Worm (Caenorhabditis elegans) whole organism, young adult: ENCODE measurements around the gene atf-4.

Source experiments
- B0035.1 ChIP-seq: sonication (generic microtip); optimal IDR thresholded peaks from 2 replicates; lab custom pipeline; 2016; ENCODE audit warnings: missing genetic modification characterization, mild to moderate bottlenecking, missing compliant biosample characterization, missing genotype, missing genetic modification reagents
- B0336.3 ChIP-seq: fragments of 200-800 bp; sonication (Bioruptor generic); IDR thresholded peaks from 2 replicates; pipeline ENCODE4 v1.3.6; 2022; ENCODE audit warnings: missing genetic modification characterization, missing compliant biosample characterization
- F10E7.11 ChIP-seq: sonication (generic microtip); optimal IDR thresholded peaks from 2 replicates; lab custom pipeline; 2017; ENCODE audit warnings: mild to moderate bottlenecking, missing genetic modification characterization, moderate library complexity, missing compliant biosample characterization
- F22D6.2 ChIP-seq: sonication (generic microtip); optimal IDR thresholded peaks from 2 replicates; lab custom pipeline; 2016; ENCODE audit warnings: mild to moderate bottlenecking, missing genetic modification characterization, missing compliant biosample characterization
- F57A8.1 ChIP-seq: fragments of 200-800 bp; sonication (Bioruptor generic); optimal IDR thresholded peaks from 2 replicates; lab custom pipeline; 2018; ENCODE audit warnings: mild to moderate bottlenecking, missing genetic modification characterization, moderate library complexity, missing compliant biosample characterization
- K11D2.4 ChIP-seq: fragments of 200-800 bp; sonication (Bioruptor generic); IDR thresholded peaks from 2 replicates; pipeline ENCODE4 v1.3.6; 2022; ENCODE audit warnings: missing genetic modification reagents, missing genetic modification characterization, missing compliant biosample characterization
- Y79H2A.3 ChIP-seq: fragments of 200-800 bp; sonication (Bioruptor generic); conservative IDR thresholded peaks from 2 replicates; pipeline ENCODE4 v1.3.6; 2022; ENCODE audit warnings: missing genetic modification reagents, missing genetic modification characterization, missing compliant biosample characterization
- Y95B8A.8 ChIP-seq: fragments of 200-800 bp; sonication (Bioruptor generic); IDR thresholded peaks from 2 replicates; pipeline ENCODE4 v1.3.6; 2022; ENCODE audit warnings: missing genetic modification reagents, missing genetic modification characterization, missing compliant biosample characterization
- atf-7 ChIP-seq: sonication (generic microtip); optimal IDR thresholded peaks from 2 replicates; lab custom pipeline; 2017; ENCODE audit warnings: mild to moderate bottlenecking, missing genetic modification characterization, missing compliant biosample characterization
- athp-1 ChIP-seq: sonication (generic microtip); optimal IDR thresholded peaks from 2 replicates; lab custom pipeline; 2017; ENCODE audit warnings: mild to moderate bottlenecking, missing genetic modification characterization, missing compliant biosample characterization
- attf-6 ChIP-seq: fragments of 200-800 bp; sonication (Bioruptor generic); IDR thresholded peaks from 2 replicates; pipeline ENCODE4 v1.3.6; 2022; ENCODE audit warnings: missing genetic modification reagents, missing genetic modification characterization, missing compliant biosample characterization
- chd-7 ChIP-seq: sonication (generic microtip); optimal IDR thresholded peaks from 2 replicates; lab custom pipeline; 2016; ENCODE audit warnings: mild to moderate bottlenecking, missing genetic modification characterization, moderate library complexity, missing compliant biosample characterization
- dox-1 ChIP-seq: fragments of 200-800 bp; sonication (Bioruptor generic); IDR thresholded peaks from 2 replicates; pipeline ENCODE4 v1.3.6; 2022; ENCODE audit warnings: missing genetic modification reagents, missing genetic modification characterization, missing compliant biosample characterization
- dpl-1 ChIP-seq: fragments of 150-350 bp; optimal IDR thresholded peaks from 2 replicates; lab custom pipeline; 2014; ENCODE audit warnings: missing biosample characterization, missing genetic modification reagents, missing genetic modification characterization
- efl-1 ChIP-seq: fragments of 150-350 bp; optimal IDR thresholded peaks from 2 replicates; lab custom pipeline; 2014; ENCODE audit warnings: missing biosample characterization, missing genetic modification reagents, missing genetic modification characterization
- egl-44 ChIP-seq: fragments of 200-800 bp; sonication (Bioruptor generic); IDR thresholded peaks from 2 replicates; pipeline ENCODE4 v1.3.6; 2022; ENCODE audit warnings: missing genetic modification reagents, missing genetic modification characterization, missing compliant biosample characterization
- ets-4 ChIP-seq: fragments of 200-800 bp; sonication (Bioruptor generic); optimal IDR thresholded peaks from 2 replicates; lab custom pipeline; 2018; ENCODE audit warnings: mild to moderate bottlenecking, missing genetic modification characterization, missing compliant biosample characterization
- hlh-12 ChIP-seq: sonication (generic microtip); optimal IDR thresholded peaks from 2 replicates; lab custom pipeline; 2016; ENCODE audit warnings: missing genetic modification characterization, missing compliant biosample characterization
- hlh-26 ChIP-seq: fragments of 200-800 bp; sonication (Bioruptor generic); conservative IDR thresholded peaks from 2 replicates; pipeline ENCODE4 v1.3.6; 2022; ENCODE audit warnings: missing genetic modification reagents, missing genetic modification characterization, missing compliant biosample characterization
- hmg-20 ChIP-seq: fragments of 200-800 bp; sonication (Bioruptor generic); IDR thresholded peaks from 2 replicates; pipeline ENCODE4 v1.3.6; 2022; ENCODE audit warnings: missing genetic modification reagents, missing genetic modification characterization, missing compliant biosample characterization
- hrde-1 ChIP-seq: sonication (generic microtip); optimal IDR thresholded peaks from 2 replicates; lab custom pipeline; 2016; ENCODE audit warnings: missing genetic modification characterization, mild to moderate bottlenecking, missing compliant biosample characterization, moderate library complexity, missing genotype, missing genetic modification reagents, borderline replicate concordance
- hsf-1 ChIP-seq: fragments of 200-800 bp; sonication (Bioruptor generic); IDR thresholded peaks from 2 replicates; pipeline ENCODE4 v1.3.6; 2022; ENCODE audit warnings: missing genetic modification reagents, missing genetic modification characterization, missing compliant biosample characterization
- lin-40 ChIP-seq: sonication (generic microtip); optimal IDR thresholded peaks from 2 replicates; lab custom pipeline; 2016; ENCODE audit warnings: missing genetic modification characterization, mild to moderate bottlenecking, missing compliant biosample characterization, missing genotype, missing genetic modification reagents
- lsy-27 ChIP-seq: sonication (generic microtip); optimal IDR thresholded peaks from 2 replicates; lab custom pipeline; 2017; ENCODE audit warnings: missing genetic modification characterization, mild to moderate bottlenecking, missing compliant biosample characterization, antibody characterized with exemption, missing genotype, borderline replicate concordance; ENCODE audit not compliant: insufficient read depth
- madf-10 ChIP-seq: sonication (generic microtip); optimal IDR thresholded peaks from 2 replicates; lab custom pipeline; 2016; ENCODE audit warnings: mild to moderate bottlenecking, missing genetic modification characterization, missing compliant biosample characterization
- mcd-1 ChIP-seq: fragments of 200-800 bp; sonication (Bioruptor generic); IDR thresholded peaks from 2 replicates; pipeline ENCODE4 v1.3.6; 2022; ENCODE audit warnings: missing genetic modification reagents, missing genetic modification characterization, missing compliant biosample characterization
- nhr-120 ChIP-seq: fragments of 200-800 bp; sonication (Bioruptor generic); IDR thresholded peaks from 2 replicates; pipeline ENCODE4 v1.3.6; 2022; ENCODE audit warnings: missing genetic modification characterization, missing compliant biosample characterization
- nhr-27 ChIP-seq: fragments of 200-800 bp; sonication (Bioruptor generic); optimal IDR thresholded peaks from 2 replicates; lab custom pipeline; 2018; ENCODE audit warnings: mild to moderate bottlenecking, missing genetic modification characterization, moderate library complexity, missing compliant biosample characterization
- nhr-80 ChIP-seq: sonication (generic microtip); optimal IDR thresholded peaks from 2 replicates; lab custom pipeline; 2016; ENCODE audit warnings: missing genetic modification characterization, missing compliant biosample characterization
- nhr-90 ChIP-seq: sonication (generic microtip); optimal IDR thresholded peaks from 2 replicates; lab custom pipeline; 2016; ENCODE audit warnings: missing genotype, mild to moderate bottlenecking, missing genetic modification characterization, missing compliant biosample characterization
- pbrm-1 ChIP-seq: fragments of 200-800 bp; sonication (Bioruptor generic); IDR thresholded peaks from 2 replicates; pipeline ENCODE4 v1.3.6; 2022; ENCODE audit warnings: missing genetic modification reagents, missing genetic modification characterization, missing compliant biosample characterization
- snpc-4 ChIP-seq, 5 experiments: fragments of 150-350 bp in 1 of 5; sonication (generic microtip) in 4 of 5; optimal IDR thresholded peaks; 2 replicates each; lab custom pipeline; 2014 to 2018; ENCODE audit warnings: missing genetic modification characterization in 5 of 5, missing biosample characterization in 3 of 5, antibody characterized with exemption in 2 of 5, mild to moderate bottlenecking in 2 of 5, missing compliant biosample characterization in 2 of 5, missing genotype in 2 of 5, moderate library complexity in 2 of 5, missing genetic modification reagents in 1 of 5
- somi-1 ChIP-seq: fragments of 200-800 bp; sonication (Bioruptor generic); optimal IDR thresholded peaks from 2 replicates; lab custom pipeline; 2018; ENCODE audit warnings: mild to moderate bottlenecking, missing genetic modification characterization, missing compliant biosample characterization
- tbp1 ChIP-seq: fragments of 200-800 bp; sonication (Bioruptor generic); optimal IDR thresholded peaks from 2 replicates; lab custom pipeline; 2018; ENCODE audit warnings: mild to moderate bottlenecking, missing genetic modification characterization, missing compliant biosample characterization
- tlf-1 ChIP-seq: fragments of 200-800 bp; sonication (Bioruptor generic); optimal IDR thresholded peaks from 2 replicates; lab custom pipeline; 2018; ENCODE audit warnings: mild to moderate bottlenecking, missing genetic modification characterization, missing compliant biosample characterization
- unc-130 ChIP-seq: sonication (generic microtip); optimal IDR thresholded peaks from 2 replicates; lab custom pipeline; 2016; ENCODE audit warnings: missing genetic modification reagents, missing genetic modification characterization, missing compliant biosample characterization
- unc-62 ChIP-seq: fragments of 150-350 bp; optimal IDR thresholded peaks from 2 replicates; lab custom pipeline; 2014; ENCODE audit warnings: missing biosample characterization, missing genetic modification reagents, missing genetic modification characterization
- ztf-18 ChIP-seq: sonication (generic microtip); optimal IDR thresholded peaks from 2 replicates; lab custom pipeline; 2016; ENCODE audit warnings: missing genotype, mild to moderate bottlenecking, missing genetic modification characterization, missing compliant biosample characterization
- ztf-22 ChIP-seq: fragments of 200-800 bp; sonication (Bioruptor generic); optimal IDR thresholded peaks from 2 replicates; lab custom pipeline; 2018; ENCODE audit warnings: mild to moderate bottlenecking, missing genetic modification characterization, moderate library complexity, missing compliant biosample characterization
- ztf-25 ChIP-seq: fragments of 200-800 bp; sonication (Bioruptor generic); IDR thresholded peaks from 2 replicates; pipeline ENCODE4 v1.3.6; 2022; ENCODE audit warnings: missing genetic modification reagents, missing genetic modification characterization, missing compliant biosample characterization
- ztf-26 ChIP-seq: sonication (generic microtip); optimal IDR thresholded peaks from 2 replicates; lab custom pipeline; 2017; ENCODE audit warnings: missing genetic modification characterization, missing compliant biosample characterization
- ztf-28 ChIP-seq: fragments of 200-800 bp; sonication (Bioruptor generic); IDR thresholded peaks from 2 replicates; pipeline ENCODE4 v1.3.6; 2022; ENCODE audit warnings: missing genetic modification reagents, missing genetic modification characterization, missing compliant biosample characterization

The atf-4 gene

ce11 chrX:14787557-14787932, 23.1 kb downstream of the atf-4 start:
- TF ChIP-seq nhr-27 = no peak
- no peak for TF ChIP-seq athp-1 (tag; lab: Kevin White, UChicago)
- no peak for TF ChIP-seq ztf-18 (tag; lab: Kevin White, UChicago)
- no peak for TF ChIP-seq Y79H2A.3 (GFP tag; lab: Robert Waterston, UW)
- TF ChIP-seq K11D2.4 = no peak
- no peak for TF ChIP-seq mcd-1 (GFP tag; lab: Robert Waterston, UW)
- no peak for TF ChIP-seq ztf-26
- TF ChIP-seq hsf-1 (GFP tag; lab: Robert Waterston, UW) = 0 out of 2 replicates have a peak, but pooled peaks have one; percentile 37
- TF ChIP-seq, all 124 proteins: peak for 1

- TF ChIP-seq nhr-80 (tag; lab: Kevin White, UChicago) (peak; percentile 35), somi-1 (GFP tag; lab: Kevin White, UChicago) (peak; percentile 19), lin-40 (tag; lab: Kevin White, UChicago) (peak; percentile 5), hlh-12 (tag; lab: Kevin White, UChicago) (no peak), attf-6 (GFP tag; lab: Robert Waterston, UW) (no peak)
Observed at ce11 chrX:14786821-14787556, 23.6 kb downstream of the atf-4 start.

- no peak for TF ChIP-seq snpc-4 (GFP tag; optimal IDR thresholded peaks at IDR 0.05; lab: Kevin White, UChicago)
- TF ChIP-seq snpc-4 (tag; optimal IDR thresholded peaks at IDR 0.05; lab: Kevin White, UChicago) = peak in 2 of 4 experiments; percentile 11 to 27
- TF ChIP-seq tlf-1 (GFP tag; lab: Kevin White, UChicago) = no peak
- peak; percentile 82 for TF ChIP-seq atf-7
- TF ChIP-seq tbp1 (GFP tag; lab: Kevin White, UChicago) = peak; percentile 28
- TF ChIP-seq dox-1 (GFP tag; lab: Robert Waterston, UW) = peak; percentile 43
- no peak for TF ChIP-seq B0035.1
- no peak for TF ChIP-seq hlh-26 (GFP tag; lab: Robert Waterston, UW)
- TF ChIP-seq ztf-18 (tag; lab: Kevin White, UChicago) = no peak
- peak; percentile 27 for TF ChIP-seq unc-62 (GFP tag; lab: Kevin White, UChicago)
- TF ChIP-seq hrde-1 (tag; lab: Kevin White, UChicago) = no peak
- TF ChIP-seq F10E7.11 (tag; lab: Kevin White, UChicago) = no peak
- no peak for TF ChIP-seq lsy-27 (tag; lab: Kevin White, UChicago)
- no peak for TF ChIP-seq somi-1 (GFP tag; lab: Kevin White, UChicago)
- no peak for TF ChIP-seq nhr-120 (GFP tag; lab: Robert Waterston, UW)
- TF ChIP-seq ztf-28 = no peak
- TF ChIP-seq attf-6 (GFP tag; lab: Robert Waterston, UW) = no peak
- TF ChIP-seq chd-7 (tag; lab: Kevin White, UChicago) = peak; percentile 22
- TF ChIP-seq F22D6.2 (tag; lab: Kevin White, UChicago) = peak; percentile 20
- TF ChIP-seq nhr-80 (tag; lab: Kevin White, UChicago) = peak; percentile 99
- peak; percentile 72 for TF ChIP-seq B0336.3
- TF ChIP-seq F57A8.1 (GFP tag; lab: Kevin White, UChicago) = no peak
- TF ChIP-seq ztf-22 (GFP tag; lab: Kevin White, UChicago) = peak; percentile 54
- TF ChIP-seq ets-4 (GFP tag; lab: Kevin White, UChicago) = peak; percentile 71
- no peak for TF ChIP-seq dpl-1
- peak; percentile 37 for TF ChIP-seq nhr-90 (tag; lab: Kevin White, UChicago)
- TF ChIP-seq efl-1 (GFP tag; lab: Kevin White, UChicago) = no peak
- no peak for TF ChIP-seq Y95B8A.8
- no peak for TF ChIP-seq unc-130 (GFP tag; lab: Kevin White, UChicago)
- no peak for TF ChIP-seq athp-1 (tag; lab: Kevin White, UChicago)
- TF ChIP-seq lin-40 (tag; lab: Kevin White, UChicago) = peak; percentile 70
- 0 out of 2 replicates have a peak, but pooled peaks have one; percentile 32 for TF ChIP-seq egl-44 (GFP tag; lab: Robert Waterston, UW)
- TF ChIP-seq ztf-25 (GFP tag; lab: Robert Waterston, UW) = no peak
- no peak for TF ChIP-seq hmg-20 (GFP tag; lab: Robert Waterston, UW)
- no peak for TF ChIP-seq pbrm-1
- peak; percentile 66 for TF ChIP-seq madf-10 (tag; lab: Kevin White, UChicago)
Observed at ce11 chrX:14783434-14784142, 27.0 kb downstream of the atf-4 start.
